Fruit fly (Drosophila melanogaster) whole organism, embryonic: Measurements from ENCODE around the gene srp.

Source experiments
- Adf1 ChIP-seq: fragments of 200-800 bp; sonication (Bioruptor generic); IDR thresholded peaks from 2 replicates; pipeline ENCODE4 v1.3.6; 2022; ENCODE audit warnings: missing biosample characterization, missing genetic modification characterization
- Aef1 ChIP-seq: fragments of 200-800 bp; sonication (Bioruptor generic); IDR thresholded peaks from 3 replicates; pipeline ENCODE4 v1.3.6; 2022; ENCODE audit warnings: missing biosample characterization, missing genetic modification characterization
- BEAF-32 ChIP-seq: fragments of 200-800 bp; sonication (Bioruptor generic); optimal IDR thresholded peaks from 3 replicates; lab custom pipeline; 2017; ENCODE audit warnings: missing biosample characterization, missing genetic modification characterization, mild to moderate bottlenecking, moderate library complexity, missing genetic modification reagents
- CG10147 ChIP-seq: fragments of 200-800 bp; sonication (Bioruptor generic); optimal IDR thresholded peaks from 2 replicates; lab custom pipeline; 2019; ENCODE audit warnings: missing biosample characterization, mild to moderate bottlenecking, missing genetic modification characterization, moderate library complexity
- CG1024 ChIP-seq: fragments of 200-800 bp; sonication (Bioruptor generic); IDR thresholded peaks from 2 replicates; pipeline ENCODE4 v1.3.6; 2022; ENCODE audit warnings: missing biosample characterization, missing genetic modification characterization
- CG10959 ChIP-seq: fragments of 200-800 bp; sonication (Bioruptor generic); IDR thresholded peaks from 2 replicates; pipeline ENCODE4 v1.3.6; 2022; ENCODE audit warnings: missing biosample characterization, missing genetic modification characterization
- CG1233 ChIP-seq: fragments of 200-800 bp; sonication (Bioruptor generic); optimal IDR thresholded peaks from 4 replicates; lab custom pipeline; 2018; ENCODE audit warnings: missing biosample characterization, mild to moderate bottlenecking, missing genetic modification characterization
- CG12769 ChIP-seq: fragments of 200-800 bp; sonication (Bioruptor generic); optimal IDR thresholded peaks from 2 replicates; lab custom pipeline; 2019; ENCODE audit warnings: missing biosample characterization, mild to moderate bottlenecking, missing genetic modification characterization, moderate library complexity
- CG14860 ChIP-seq: fragments of 200-800 bp; sonication (Bioruptor generic); IDR thresholded peaks from 3 replicates; pipeline ENCODE4 v1.3.6; 2022; ENCODE audit warnings: missing biosample characterization, missing genetic modification characterization; ENCODE audit not compliant: partially characterized antibody
- CG15479 ChIP-seq: fragments of 200-800 bp; sonication (Bioruptor generic); optimal IDR thresholded peaks from 3 replicates; lab custom pipeline; 2019; ENCODE audit warnings: missing biosample characterization, mild to moderate bottlenecking, missing genetic modification characterization, moderate library complexity
- CG16813 ChIP-seq: fragments of 200-800 bp; sonication (Bioruptor generic); IDR thresholded peaks from 3 replicates; pipeline ENCODE4 v1.3.6; 2022; ENCODE audit warnings: missing biosample characterization, missing genetic modification characterization; ENCODE audit not compliant: partially characterized antibody
- CG1832 ChIP-seq: fragments of 200-800 bp; sonication (Bioruptor generic); optimal IDR thresholded peaks from 2 replicates; lab custom pipeline; 2017; ENCODE audit warnings: missing biosample characterization, mild to moderate bottlenecking, missing genetic modification characterization, inconsistent platforms
- CG2202 ChIP-seq: fragments of 200-800 bp; sonication (Bioruptor generic); optimal IDR thresholded peaks from 2 replicates; lab custom pipeline; 2018; ENCODE audit warnings: missing biosample characterization, mild to moderate bottlenecking, missing genetic modification characterization
- CG34376 ChIP-seq: fragments of 200-800 bp; sonication (Bioruptor generic); optimal IDR thresholded peaks from 2 replicates; lab custom pipeline; 2018; ENCODE audit warnings: missing biosample characterization, mild to moderate bottlenecking, missing genetic modification characterization
- CG4360 ChIP-seq: fragments of 200-800 bp; sonication (Bioruptor generic); IDR thresholded peaks from 2 replicates; pipeline ENCODE4 v1.3.6; 2022; ENCODE audit warnings: missing biosample characterization, missing genetic modification characterization
- CG4404 ChIP-seq: fragments of 200-800 bp; sonication (Bioruptor generic); IDR thresholded peaks from 2 replicates; pipeline ENCODE4 v1.3.6; 2022; ENCODE audit warnings: missing biosample characterization, missing genetic modification characterization
- CG5245 ChIP-seq: fragments of 200-800 bp; sonication (Bioruptor generic); optimal IDR thresholded peaks from 3 replicates; lab custom pipeline; 2016; ENCODE audit warnings: missing biosample characterization, missing genetic modification characterization
- CG6765 ChIP-seq: fragments of 200-800 bp; sonication (Bioruptor generic); optimal IDR thresholded peaks from 3 replicates; lab custom pipeline; 2017; ENCODE audit warnings: missing biosample characterization, mild to moderate bottlenecking, missing genetic modification characterization
- CG7786 ChIP-seq: fragments of 200-800 bp; sonication (Bioruptor generic); optimal IDR thresholded peaks from 2 replicates; lab custom pipeline; 2016; ENCODE audit warnings: missing biosample characterization, missing genetic modification characterization
- CG7963 ChIP-seq: fragments of 200-800 bp; sonication (Bioruptor generic); IDR thresholded peaks from 3 replicates; pipeline ENCODE4 v1.3.6; 2022; ENCODE audit warnings: missing biosample characterization, missing genetic modification characterization; ENCODE audit not compliant: partially characterized antibody
- CG8765 ChIP-seq: fragments of 200-800 bp; sonication (Bioruptor generic); IDR thresholded peaks from 2 replicates; pipeline ENCODE4 v1.3.6; 2022; ENCODE audit warnings: missing biosample characterization, missing genetic modification characterization
- CHES-1-like ChIP-seq: fragments of 200-800 bp; sonication (Bioruptor generic); optimal IDR thresholded peaks from 2 replicates; lab custom pipeline; 2016; ENCODE audit warnings: missing biosample characterization, missing genetic modification characterization
- Dad ChIP-seq: fragments of 200-800 bp; sonication (Bioruptor generic); optimal IDR thresholded peaks from 3 replicates; lab custom pipeline; 2016; ENCODE audit warnings: missing biosample characterization, missing genetic modification characterization
- Deaf1 ChIP-seq: fragments of 200-800 bp; optimal IDR thresholded peaks from 3 replicates; lab custom pipeline; 2019; ENCODE audit warnings: missing biosample characterization, mild to moderate bottlenecking, missing genetic modification characterization, moderate library complexity
- Ets65A ChIP-seq: fragments of 200-800 bp; sonication (Bioruptor generic); peaks from one replicate; lab custom pipeline; 2016; ENCODE audit warnings: missing biosample characterization, missing genetic modification characterization
- Fer2 ChIP-seq: fragments of 200-800 bp; sonication (Bioruptor generic); optimal IDR thresholded peaks from 2 replicates; lab custom pipeline; 2018; ENCODE audit warnings: missing biosample characterization, mild to moderate bottlenecking, missing genetic modification characterization, moderate library complexity
- H2.0 ChIP-seq: fragments of 200-800 bp; sonication (Bioruptor generic); IDR thresholded peaks from 2 replicates; pipeline ENCODE4 v1.3.6; 2022; ENCODE audit warnings: missing biosample characterization, missing genetic modification characterization
- Hr39 ChIP-seq: fragments of >200 bp; optimal IDR thresholded peaks from 2 replicates; lab custom pipeline; 2017
- Med ChIP-seq: fragments of 200-800 bp; sonication (Bioruptor generic); peaks from one replicate; lab custom pipeline; 2016; ENCODE audit warnings: missing biosample characterization, missing genetic modification characterization, mild to moderate bottlenecking, inconsistent platforms, moderate library complexity
- Mrtf ChIP-seq: fragments of 200-800 bp; sonication (Bioruptor generic); IDR thresholded peaks from 3 replicates; pipeline ENCODE4 v1.3.6; 2022; ENCODE audit warnings: missing biosample characterization, missing genetic modification characterization
- Rfx ChIP-seq: fragments of 200-800 bp; sonication (Bioruptor generic); IDR thresholded peaks from 2 replicates; pipeline ENCODE4 v1.3.6; 2022; ENCODE audit warnings: missing biosample characterization, missing genetic modification characterization
- Sin3A ChIP-seq: fragments of >200 bp; optimal IDR thresholded peaks from 2 replicates; lab custom pipeline; 2018
- Sry-δ ChIP-seq: fragments of 200-800 bp; sonication (Bioruptor generic); optimal IDR thresholded peaks from 2 replicates; lab custom pipeline; 2016; ENCODE audit warnings: missing biosample characterization, missing genetic modification characterization
- Stat92E ChIP-seq, 3 experiments: fragments of >200 bp in 2 of 3; fragments of 200-800 bp in 1 of 3; sonication (Bioruptor generic) in 1 of 3; optimal IDR thresholded peaks; 2 replicates each; lab custom pipeline; 2017 to 2019; ENCODE audit warnings: missing biosample characterization in 3 of 3, missing genetic modification characterization in 3 of 3, mild to moderate bottlenecking in 1 of 3, moderate library complexity in 1 of 3
- Trl ChIP-seq, 3 experiments: fragments of >200 bp in 2 of 3; fragments of 200-800 bp in 1 of 3; sonication (Bioruptor generic) in 1 of 3; optimal IDR thresholded peaks; 2 replicates in 1 of 3; 3 replicates in 2 of 3; lab custom pipeline; 2016 to 2017; ENCODE audit warnings: missing biosample characterization in 1 of 3, missing genetic modification characterization in 1 of 3
- ash1 ChIP-seq: fragments of 200-800 bp; sonication (Bioruptor generic); optimal IDR thresholded peaks from 2 replicates; lab custom pipeline; 2018; ENCODE audit warnings: missing biosample characterization, mild to moderate bottlenecking, missing genetic modification characterization
- cad ChIP-seq: fragments of >200 bp; optimal IDR thresholded peaks from 2 replicates; lab custom pipeline; 2017; ENCODE audit warnings: missing biosample characterization, missing genetic modification characterization
- crol ChIP-seq: fragments of 200-800 bp; sonication (Bioruptor generic); IDR thresholded peaks from 2 replicates; pipeline ENCODE4 v1.3.6; 2022; ENCODE audit warnings: missing biosample characterization, missing genetic modification characterization
- da ChIP-seq: fragments of 200-800 bp; sonication (Bioruptor generic); optimal IDR thresholded peaks from 2 replicates; lab custom pipeline; 2016; ENCODE audit warnings: missing biosample characterization, missing genetic modification characterization
- emc ChIP-seq: fragments of 200-800 bp; sonication (Bioruptor generic); optimal IDR thresholded peaks from 2 replicates; lab custom pipeline; 2016; ENCODE audit warnings: missing biosample characterization, missing genetic modification characterization
- fd96Cb ChIP-seq: fragments of 200-800 bp; sonication (Bioruptor generic); optimal IDR thresholded peaks from 2 replicates; lab custom pipeline; 2018; ENCODE audit warnings: missing biosample characterization, mild to moderate bottlenecking, missing genetic modification characterization, moderate library complexity
- maf-S ChIP-seq: fragments of 200-800 bp; sonication (Bioruptor generic); optimal IDR thresholded peaks from 2 replicates; lab custom pipeline; 2016; ENCODE audit warnings: missing biosample characterization, missing genetic modification characterization
- onecut ChIP-seq: fragments of 200-800 bp; sonication (Bioruptor generic); IDR thresholded peaks from 2 replicates; pipeline ENCODE4 v1.3.6; 2022; ENCODE audit warnings: missing biosample characterization, missing genetic modification characterization
- pb ChIP-seq: fragments of 200-800 bp; sonication (Bioruptor generic); optimal IDR thresholded peaks from 3 replicates; lab custom pipeline; 2016; ENCODE audit warnings: missing biosample characterization, missing genetic modification characterization
- sd ChIP-seq: fragments of 200-800 bp; sonication (Bioruptor generic); optimal IDR thresholded peaks from 3 replicates; lab custom pipeline; 2018; ENCODE audit warnings: missing biosample characterization, mild to moderate bottlenecking, missing genetic modification characterization, moderate library complexity
- seq ChIP-seq: fragments of 200-800 bp; sonication (Bioruptor generic); IDR thresholded peaks from 2 replicates; pipeline ENCODE4 v1.3.6; 2022; ENCODE audit warnings: missing biosample characterization, missing genetic modification characterization
- sima ChIP-seq: fragments of 200-800 bp; sonication (Bioruptor generic); optimal IDR thresholded peaks from 2 replicates; lab custom pipeline; 2016; ENCODE audit warnings: missing biosample characterization, missing genetic modification characterization
- tna ChIP-seq: fragments of 200-800 bp; sonication (Bioruptor generic); IDR thresholded peaks from 2 replicates; pipeline ENCODE4 v1.3.6; 2022; ENCODE audit warnings: missing biosample characterization, missing genetic modification characterization; ENCODE audit not compliant: partially characterized antibody
- z ChIP-seq: fragments of 200-800 bp; sonication (Bioruptor generic); IDR thresholded peaks from 3 replicates; pipeline ENCODE4 v1.3.6; 2022; ENCODE audit warnings: missing biosample characterization, missing genetic modification characterization
- zen ChIP-seq: fragments of 200-800 bp; sonication (Bioruptor generic); optimal IDR thresholded peaks from 3 replicates; lab custom pipeline; 2018; ENCODE audit warnings: missing biosample characterization, mild to moderate bottlenecking, missing genetic modification characterization, moderate library complexity

The srp gene

DNA sequence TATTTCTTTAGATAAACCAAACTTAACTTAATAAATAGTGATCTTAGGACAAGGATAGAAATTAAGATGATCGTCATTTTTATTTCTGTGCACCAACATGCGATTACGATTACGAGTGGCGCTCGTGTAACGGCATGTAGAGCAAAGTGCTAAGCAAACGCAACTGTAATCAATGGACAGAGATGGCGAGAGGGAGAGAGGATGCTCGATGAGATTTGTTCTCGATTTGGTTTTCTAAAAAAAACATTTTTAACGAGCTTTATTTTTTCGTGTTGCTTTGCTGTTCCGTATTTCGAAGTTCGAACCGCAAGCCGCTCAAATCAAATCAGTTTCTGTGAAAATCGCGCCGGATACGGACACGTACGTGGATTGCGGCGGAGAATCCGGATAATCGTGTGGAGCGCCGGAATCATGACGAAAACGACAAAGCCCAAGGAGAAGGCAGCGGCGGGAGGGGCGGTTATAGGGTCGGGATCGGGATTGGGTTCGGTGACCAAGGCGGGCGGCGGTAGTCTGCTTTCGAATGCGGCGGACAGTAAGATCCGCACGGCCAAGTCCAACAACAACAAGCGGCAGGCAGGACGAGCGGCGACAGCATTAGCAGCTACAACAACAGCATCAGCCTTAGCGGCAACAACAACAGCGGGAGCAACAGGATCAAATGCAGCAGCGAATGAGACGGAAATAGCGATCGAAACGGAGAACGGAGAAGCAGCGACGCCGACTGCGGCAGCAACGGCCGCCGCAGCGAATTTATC, 8.0 kb downstream of the srp start:
- TF ChIP-seq CG6765 (GFP tag; lab: Kevin White, UChicago) (no peak), CG1024 (no peak), CHES-1-like (GFP tag; lab: Kevin White, UChicago) (no peak), tna (no peak), Sin3A (no peak), Mrtf (GFP tag; lab: Robert Waterston, UW) (no peak), Sry-δ (GFP tag; lab: Kevin White, UChicago) (no peak), onecut (no peak), CG5245 (GFP tag; lab: Kevin White, UChicago) (no peak), sima (GFP tag; lab: Kevin White, UChicago) (no peak), Dad (no peak), maf-S (GFP tag; lab: Kevin White, UChicago) (no peak), CG16813 (GFP tag; lab: Robert Waterston, UW) (0 out of 3 replicates have a peak, but pooled peaks have one; percentile 20), CG1233 (GFP tag; lab: Kevin White, UChicago) (no peak), emc (GFP tag; lab: Kevin White, UChicago) (no peak), Adf1 (GFP tag; lab: Robert Waterston, UW) (peak; percentile 61; the same call in 1 of the 2 replicates), Deaf1 (tag; lab: Kevin White, UChicago) (no peak), Aef1 (GFP tag; lab: Robert Waterston, UW) (no peak), pb (no peak), Stat92E (GFP tag; optimal IDR thresholded peaks at IDR 0.05; lab: Kevin White, UChicago) (no peak), H2.0 (GFP tag; lab: Robert Waterston, UW) (no peak), da (GFP tag; lab: Kevin White, UChicago) (no peak), Fer2 (no peak), CG4404 (GFP tag; lab: Robert Waterston, UW) (no peak), CG1832 (GFP tag; lab: Kevin White, UChicago) (peak; percentile 30), CG34376 (no peak), Med (GFP tag; lab: Kevin White, UChicago) (peak; percentile 62), z (no peak), Hr39 (lab: Kevin White, UChicago) (no peak), CG7963 (GFP tag; lab: Robert Waterston, UW) (0 out of 3 replicates have a peak, but pooled peaks have one; percentile 8), Ets65A (GFP tag; lab: Kevin White, UChicago) (peak; percentile 24), CG7786 (GFP tag; lab: Kevin White, UChicago) (no peak), CG10959 (no peak), cad (GFP tag; lab: Kevin White, UChicago) (no peak), seq (GFP tag; lab: Robert Waterston, UW) (no peak), CG10147 (GFP tag; lab: Kevin White, UChicago) (no peak), Trl (optimal IDR thresholded peaks at IDR 0.05; lab: Kevin White, UChicago) (peak in 1 of 2 experiments; percentile 20), Trl (GFP tag; optimal IDR thresholded peaks at IDR 0.05; lab: Kevin White, UChicago) (no peak), fd96Cb (no peak), CG12769 (no peak), CG2202 (no peak), zen (tag; lab: Kevin White, UChicago) (peak; percentile 65), CG8765 (no peak), CG14860 (GFP tag; lab: Robert Waterston, UW) (no peak), Rfx (GFP tag; lab: Robert Waterston, UW) (0 out of 2 replicates have a peak, but pooled peaks have one; percentile 9), sd (tag; lab: Kevin White, UChicago) (no peak), CG15479 (GFP tag; lab: Kevin White, UChicago) (no peak), BEAF-32 (GFP tag; lab: Kevin White, UChicago) (no peak), ash1 (no peak), crol (peak; percentile 27; the same call in 1 of the 2 replicates), CG4360 (GFP tag; lab: Robert Waterston, UW) (peak; percentile 99)
